Worm (Caenorhabditis elegans) whole organism, L3 larva: ENCODE measurements around the gene hphd-1.
A peak's percentile ranks its signal among the peaks of the same experiment; 100 is the strongest.

Experiments used
- R02D3.7 ChIP-seq: fragments of 150-350 bp; optimal IDR thresholded peaks from 2 replicates; lab custom pipeline; 2014; ENCODE audit warnings: missing biosample characterization, missing genetic modification characterization
- ama-1 ChIP-seq: fragments of 150-350 bp; optimal IDR thresholded peaks from 2 replicates; lab custom pipeline; 2018
- elt-2 ChIP-seq: sonication (generic microtip); optimal IDR thresholded peaks from 2 replicates; lab custom pipeline; 2016; ENCODE audit warnings: missing genetic modification reagents, mild to moderate bottlenecking, missing genetic modification characterization, missing compliant biosample characterization
- lin-39 ChIP-seq: fragments of 150-350 bp; optimal IDR thresholded peaks from 2 replicates; lab custom pipeline; 2018; ENCODE audit warnings: missing biosample characterization, missing genetic modification reagents, missing genetic modification characterization
- lsy-12 ChIP-seq: sonication (generic microtip); optimal IDR thresholded peaks from 2 replicates; lab custom pipeline; 2016; ENCODE audit warnings: mild to moderate bottlenecking, missing genetic modification characterization, missing compliant biosample characterization
- mml-1 ChIP-seq: fragments of 150-350 bp; sonication (generic microtip); optimal IDR thresholded peaks from 3 replicates; lab custom pipeline; 2014; ENCODE audit warnings: missing biosample characterization, missing genetic modification characterization
- nhr-12 ChIP-seq: fragments of 150-350 bp; optimal IDR thresholded peaks from 2 replicates; lab custom pipeline; 2014; ENCODE audit warnings: missing biosample characterization, missing genetic modification characterization
- nhr-28 ChIP-seq: fragments of 150-350 bp; optimal IDR thresholded peaks from 2 replicates; lab custom pipeline; 2014; ENCODE audit warnings: missing biosample characterization, missing genetic modification characterization
- snpc-4 ChIP-seq: fragments of 150-350 bp; optimal IDR thresholded peaks from 2 replicates; lab custom pipeline; 2014; ENCODE audit warnings: missing biosample characterization, missing genetic modification characterization
- unc-62 ChIP-seq: fragments of 150-350 bp; sonication (generic microtip); optimal IDR thresholded peaks from 4 replicates; lab custom pipeline; 2014; ENCODE audit warnings: missing biosample characterization, missing genetic modification reagents, missing genetic modification characterization

DNA sequence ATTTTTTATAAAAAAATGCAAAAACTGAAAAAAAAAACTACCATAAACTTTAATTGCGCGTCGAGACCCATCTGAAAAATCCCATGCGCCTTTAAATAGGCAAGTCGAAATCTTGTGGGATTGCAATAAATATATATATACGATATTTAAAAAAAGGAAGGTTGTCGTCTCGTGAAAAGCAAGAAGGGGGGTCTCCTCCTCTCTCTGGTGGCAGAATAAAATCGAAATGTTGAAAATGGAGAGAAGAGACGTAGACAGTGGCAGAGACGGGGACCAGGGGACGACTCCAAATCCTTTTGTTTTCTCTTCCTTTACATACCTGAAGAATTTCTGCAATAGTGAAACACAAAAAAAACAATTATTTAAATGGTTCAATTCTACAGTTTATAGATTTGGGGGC, 17.6 kb upstream of the hphd-1 start, which contains the start of gene F18A11.5:
- TF ChIP-seq snpc-4 (tag; lab: Kevin White, UChicago): no peak
- no peak for TF ChIP-seq lsy-12 (tag; lab: Kevin White, UChicago)
- no peak for TF ChIP-seq nhr-12 (tag; lab: Kevin White, UChicago)
- no peak for TF ChIP-seq R02D3.7
- no peak for TF ChIP-seq mml-1 (tag; lab: Kevin White, UChicago)
- TF ChIP-seq nhr-28 (tag; lab: Kevin White, UChicago): no peak
- no peak for TF ChIP-seq unc-62 (GFP tag; lab: Kevin White, UChicago)
- no peak for TF ChIP-seq ama-1 (lab: Kevin White, UChicago)
- peak; percentile 5 for TF ChIP-seq lin-39 (tag; lab: Kevin White, UChicago)
- TF ChIP-seq elt-2 (tag; lab: Kevin White, UChicago): no peak
